Fruit fly (Drosophila melanogaster): ENCODE measurements around the gene Abcd3.

The Abcd3 gene

dm6 chrX:19744003-19744488 is 6.5 kb upstream of the Abcd3 start, which contains the start of the genes CG18809, COX6B, CG33932 and Rpp20 (continued):
- TF ChIP-seq schlank (tag; optimal IDR thresholded peaks at IDR 0.05) (peak; percentile 51), BtbVII (GFP tag; optimal IDR thresholded peaks at IDR 0.05) (peak; percentile 50), CG18262 (tag; optimal IDR thresholded peaks at IDR 0.05) (no peak), CoRest (tag; optimal IDR thresholded peaks at IDR 0.05) (peak; percentile 34), CG4617 (GFP tag; optimal IDR thresholded peaks at IDR 0.05; ENCODE audit: borderline replicate concordance) (peak; percentile 93), pum (GFP tag; optimal IDR thresholded peaks at IDR 0.05) (peak; percentile 62), CG9797 (GFP tag; optimal IDR thresholded peaks at IDR 0.05) (peak; percentile 53), pnt (GFP tag; optimal IDR thresholded peaks at IDR 0.05) (peak; percentile 33), CG10959 (GFP tag; IDR thresholded peaks at IDR 0.05) (no peak), cg (GFP tag; optimal IDR thresholded peaks at IDR 0.05) (peak; percentile 78), Six4 (GFP tag; optimal IDR thresholded peaks at IDR 0.05) (no peak), yki (optimal IDR thresholded peaks at IDR 0.05) (no peak), lola (GFP tag; optimal IDR thresholded peaks at IDR 0.05) (no peak), CG1529 (GFP tag; optimal IDR thresholded peaks at IDR 0.05) (no peak), Rx (GFP tag; IDR thresholded peaks at IDR 0.05) (peak; percentile 32; the same call in 1 of the 2 replicates), Ptx1 (GFP tag; IDR thresholded peaks at IDR 0.05) (peak; percentile 66), HLH4C (GFP tag; IDR thresholded peaks at IDR 0.05; ENCODE audit: partially characterized antibody) (peak; percentile 88), CG2120 (GFP tag; optimal IDR thresholded peaks at IDR 0.05) (peak; percentile 82), odd (GFP tag; optimal IDR thresholded peaks at IDR 0.05) (no peak), CG15011 (GFP tag; optimal IDR thresholded peaks at IDR 0.05) (no peak), nom (GFP tag; optimal IDR thresholded peaks at IDR 0.05) (peak; percentile 42), caup (GFP tag; optimal IDR thresholded peaks at IDR 0.05; ENCODE audit: severe bottlenecking) (peak; percentile 83), Chrac-16 (GFP tag; optimal IDR thresholded peaks at IDR 0.05) (peak; percentile 40), zfh2 (GFP tag; optimal IDR thresholded peaks at IDR 0.05) (peak; percentile 87), MBD-R2 (GFP tag; IDR thresholded peaks at IDR 0.05) (peak; percentile 95), tgo (GFP tag; IDR thresholded peaks at IDR 0.05) (peak; percentile 43; the same call in 1 of the 3 replicates), Max (GFP tag; optimal IDR thresholded peaks at IDR 0.05) (peak; percentile 71), CHES-1-like (GFP tag; optimal IDR thresholded peaks at IDR 0.05) (peak; percentile 88), chm (GFP tag; IDR thresholded peaks at IDR 0.05) (peak; percentile 72), Optix (GFP tag; IDR thresholded peaks at IDR 0.05) (0 out of 3 replicates have a peak, but pooled peaks have one; percentile 48), nerfin-2 (GFP tag; IDR thresholded peaks at IDR 0.05; ENCODE audit: partially characterized antibody) (peak; percentile 90), Bdp1 (GFP tag; optimal IDR thresholded peaks at IDR 0.05) (peak; percentile 63), CG15514 (GFP tag; optimal IDR thresholded peaks at IDR 0.05) (peak; percentile 89), Trl (optimal IDR thresholded peaks at IDR 0.05) (no peak), Trl (GFP tag; optimal IDR thresholded peaks at IDR 0.05) (peak; percentile 83), Hey (tag; optimal IDR thresholded peaks at IDR 0.05) (peak; percentile 46), h (optimal IDR thresholded peaks at IDR 0.05) (no peak), twi (tag; optimal IDR thresholded peaks at IDR 0.05) (peak; percentile 18), CG6791 (GFP tag; IDR thresholded peaks at IDR 0.05; ENCODE audit: partially characterized antibody) (peak; percentile 97), Dip3 (GFP tag; optimal IDR thresholded peaks at IDR 0.05) (peak; percentile 76), psq (GFP tag; optimal IDR thresholded peaks at IDR 0.05) (no peak), dmrt11E (tag; optimal IDR thresholded peaks at IDR 0.05) (no peak), CG30431 (GFP tag; optimal IDR thresholded peaks at IDR 0.05) (peak; percentile 23), CG33213 (GFP tag; optimal IDR thresholded peaks at IDR 0.05) (peak; percentile 80), Doc2 (GFP tag; IDR thresholded peaks at IDR 0.05) (no peak), Taf1 (GFP tag; IDR thresholded peaks at IDR 0.05) (peak; percentile 31; the same call in 1 of the 2 replicates), esg (GFP tag; conservative IDR thresholded peaks at IDR 0.05) (no peak), CG14965 (GFP tag; optimal IDR thresholded peaks at IDR 0.05; ENCODE audit: borderline replicate concordance) (no peak), CG4730 (GFP tag; IDR thresholded peaks at IDR 0.05) (0 out of 2 replicates have a peak, but pooled peaks have one; percentile 11), Ets97D (GFP tag; optimal IDR thresholded peaks at IDR 0.05) (peak; percentile 96), gce (GFP tag; IDR thresholded peaks at IDR 0.05) (0 out of 3 replicates have a peak, but pooled peaks have one; percentile 46)
